Fruit fly (Drosophila melanogaster): ENCODE data around the gene Nhe1.

The Nhe1 gene

DNA sequence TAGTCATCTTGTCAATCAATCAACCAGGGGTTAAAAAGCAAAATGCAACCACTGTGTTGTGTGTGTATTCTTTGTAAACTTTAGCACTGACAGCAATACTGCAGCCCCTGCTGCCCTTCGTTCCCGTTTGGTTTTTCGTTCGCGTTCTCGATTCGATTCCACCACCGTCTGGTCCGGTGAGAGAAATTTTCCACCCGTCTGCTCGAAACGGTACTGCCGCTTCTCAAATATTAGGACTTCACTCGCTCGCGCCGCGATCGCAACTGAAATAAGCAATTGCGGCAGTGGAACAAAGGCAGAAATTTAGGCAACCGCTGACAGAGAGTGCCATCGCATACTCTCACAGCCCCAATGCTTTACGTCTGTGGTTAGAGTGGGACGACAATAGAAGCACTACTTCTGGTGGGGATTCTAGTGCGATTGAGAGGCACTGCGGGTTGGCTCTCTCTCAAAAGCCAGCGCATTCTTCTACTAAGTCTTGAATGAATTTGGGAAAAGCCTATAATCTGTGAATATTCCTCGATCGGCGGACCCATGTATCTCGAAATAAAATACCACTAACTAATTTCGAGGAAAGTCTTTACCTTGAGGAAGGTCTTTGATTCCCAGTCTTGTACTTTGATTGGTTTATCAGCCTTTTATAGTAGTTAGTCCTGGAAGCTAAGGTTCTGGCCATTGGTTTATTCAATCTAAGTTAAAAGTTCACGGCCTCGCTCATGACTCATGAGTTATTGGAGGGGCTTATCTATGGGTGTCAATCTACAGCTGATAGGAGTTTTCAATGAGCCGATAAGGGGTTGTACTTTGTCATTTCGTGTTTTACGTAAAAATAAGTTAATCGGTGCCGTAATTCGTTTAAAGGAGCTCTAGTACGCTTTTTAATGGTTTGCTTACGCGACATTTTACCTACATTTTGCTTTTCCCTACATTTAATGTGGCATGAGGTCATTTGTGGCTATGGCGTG lies 22.7 kb upstream of the Nhe1 start (continued):
- TF ChIP-seq CoRest (tag; optimal IDR thresholded peaks at IDR 0.05): peak; percentile 23
- TF ChIP-seq oc (tag; optimal IDR thresholded peaks at IDR 0.05): peak; percentile 64
- peak; percentile 73 for TF ChIP-seq CrebB (tag; optimal IDR thresholded peaks at IDR 0.05)
- TF ChIP-seq hb (GFP tag; IDR thresholded peaks at IDR 0.05; ENCODE audit: partially characterized antibody): no peak
- no peak for TF ChIP-seq CG2889 (GFP tag; IDR thresholded peaks at IDR 0.05)
- no peak for TF ChIP-seq CG5953 (GFP tag; IDR thresholded peaks at IDR 0.05)
- TF ChIP-seq CG4360 (GFP tag; IDR thresholded peaks at IDR 0.05): 0 out of 2 replicates have a peak, but pooled peaks have one; percentile 33
- no peak for TF ChIP-seq CG15073 (GFP tag; optimal IDR thresholded peaks at IDR 0.05)
- 0 out of 2 replicates have a peak, but pooled peaks have one; percentile 27 for TF ChIP-seq Drgx (GFP tag; IDR thresholded peaks at IDR 0.05)
- TF ChIP-seq sens (GFP tag): peak; percentile 78
- TF ChIP-seq CG18619 (GFP tag; optimal IDR thresholded peaks at IDR 0.05): no peak
- TF ChIP-seq CG15601 (tag; optimal IDR thresholded peaks at IDR 0.05): peak; percentile 60
- TF ChIP-seq so (GFP tag; IDR thresholded peaks at IDR 0.05): 0 out of 3 replicates have a peak, but pooled peaks have one; percentile 18
- TF ChIP-seq CG4617 (GFP tag; optimal IDR thresholded peaks at IDR 0.05; ENCODE audit: borderline replicate concordance): no peak
- no peak for TF ChIP-seq prd (optimal IDR thresholded peaks at IDR 0.05)
- no peak for TF ChIP-seq prd (GFP tag; IDR thresholded peaks at IDR 0.05)
- TF ChIP-seq amos (GFP tag; IDR thresholded peaks at IDR 0.05; ENCODE audit: partially characterized antibody): peak; percentile 49; the same call in 1 of the 2 replicates
- TF ChIP-seq CG15696 (tag; optimal IDR thresholded peaks at IDR 0.05): no peak
- TF ChIP-seq CG7839 (tag; optimal IDR thresholded peaks at IDR 0.05): peak; percentile 30
- peak; percentile 65 for TF ChIP-seq corto (GFP tag; optimal IDR thresholded peaks at IDR 0.05)
- TF ChIP-seq CG11560 (tag; IDR thresholded peaks at IDR 0.05): no peak
- TF ChIP-seq CG15479 (GFP tag; optimal IDR thresholded peaks at IDR 0.05): no peak
- TF ChIP-seq gcm2 (GFP tag; optimal IDR thresholded peaks at IDR 0.05): no peak
- TF ChIP-seq row (GFP tag; IDR thresholded peaks at IDR 0.05): no peak; the same call in 2 of the 3 replicates
- no peak for TF ChIP-seq pita (GFP tag; optimal IDR thresholded peaks at IDR 0.05)
- TF ChIP-seq CG9609 (GFP tag; optimal IDR thresholded peaks at IDR 0.05): no peak
- no peak for TF ChIP-seq sc (optimal IDR thresholded peaks at IDR 0.05)
- TF ChIP-seq sc (GFP tag; optimal IDR thresholded peaks at IDR 0.05): no peak
- TF ChIP-seq tin (GFP tag; optimal IDR thresholded peaks at IDR 0.05): no peak
- peak; percentile 47 for TF ChIP-seq CG6813 (GFP tag; optimal IDR thresholded peaks at IDR 0.05)
- peak; percentile 25 for TF ChIP-seq onecut (GFP tag; IDR thresholded peaks at IDR 0.05)
- TF ChIP-seq hth (optimal IDR thresholded peaks at IDR 0.05): no peak
- TF ChIP-seq CG34224 (GFP tag; IDR thresholded peaks at IDR 0.05; ENCODE audit: partially characterized antibody): peak; percentile 50; the same call in 1 of the 3 replicates
- no peak for TF ChIP-seq CG11093 (GFP tag; IDR thresholded peaks at IDR 0.05)
- TF ChIP-seq E2f2 (GFP tag; IDR thresholded peaks at IDR 0.05): peak; percentile 23; the same call in 1 of the 2 replicates
- peak; percentile 75 for TF ChIP-seq seq (GFP tag; IDR thresholded peaks at IDR 0.05)
- TF ChIP-seq CG18764 (GFP tag; optimal IDR thresholded peaks at IDR 0.05): no peak
- no peak for TF ChIP-seq ap (GFP tag; IDR thresholded peaks at IDR 0.05)
- peak; percentile 9 for TF ChIP-seq CG4854 (GFP tag; optimal IDR thresholded peaks at IDR 0.05)
- TF ChIP-seq Eip74EF (GFP tag; optimal IDR thresholded peaks at IDR 0.05): peak in 1 of 2 experiments; percentile 35
- peak; percentile 46 for TF ChIP-seq CG4424 (GFP tag; optimal IDR thresholded peaks at IDR 0.05)
- TF ChIP-seq H15 (GFP tag; IDR thresholded peaks at IDR 0.05): no peak
- no peak for TF ChIP-seq D (optimal IDR thresholded peaks at IDR 0.05)
- no peak for TF ChIP-seq D (GFP tag; optimal IDR thresholded peaks at IDR 0.05)
- TF ChIP-seq CG12155 (GFP tag; optimal IDR thresholded peaks at IDR 0.05): peak; percentile 34
- TF ChIP-seq cad (GFP tag; optimal IDR thresholded peaks at IDR 0.05): no peak
- TF ChIP-seq Fer2 (tag; optimal IDR thresholded peaks at IDR 0.05): no peak
- no peak for TF ChIP-seq ssp (GFP tag; IDR thresholded peaks at IDR 0.05)
- TF ChIP-seq stc (GFP tag; IDR thresholded peaks at IDR 0.05): no peak; the same call in 1 of the 2 replicates
- TF ChIP-seq CG7372 (GFP tag; IDR thresholded peaks at IDR 0.05): no peak

All from whole organism, embryonic.